Fruit fly (Drosophila melanogaster) whole organism, adult: ENCODE measurements around the gene CG13064.

Experiments
- CG11617 ChIP-seq: fragments of 200-800 bp; sonication (Bioruptor generic); optimal IDR thresholded peaks from 2 replicates; lab custom pipeline; 2017; ENCODE audit warnings: mild to moderate bottlenecking, missing biosample characterization, missing genetic modification reagents, missing genetic modification characterization
- CG12768 ChIP-seq: fragments of 200-800 bp; sonication (Bioruptor generic); optimal IDR thresholded peaks from 2 replicates; lab custom pipeline; 2017; ENCODE audit warnings: missing biosample characterization, missing genetic modification characterization, mild to moderate bottlenecking, moderate library complexity, missing genetic modification reagents
- CG14711 ChIP-seq: fragments of 200-800 bp; sonication (Bioruptor generic); optimal IDR thresholded peaks from 2 replicates; lab custom pipeline; 2018; ENCODE audit warnings: missing biosample characterization, mild to moderate bottlenecking, missing genetic modification characterization, moderate library complexity
- CG1620 ChIP-seq: fragments of 200-800 bp; sonication (Bioruptor generic); optimal IDR thresholded peaks from 2 replicates; lab custom pipeline; 2016; ENCODE audit warnings: missing biosample characterization, missing genetic modification characterization
- CG33017 ChIP-seq: fragments of 200-800 bp; sonication (Bioruptor generic); optimal IDR thresholded peaks from 2 replicates; lab custom pipeline; 2018; ENCODE audit warnings: missing biosample characterization, mild to moderate bottlenecking, missing genetic modification characterization, moderate library complexity
- CG5204 ChIP-seq: fragments of 200-800 bp; sonication (Bioruptor generic); optimal IDR thresholded peaks from 2 replicates; lab custom pipeline; 2016; ENCODE audit warnings: missing biosample characterization, missing genetic modification characterization
- CG7045 ChIP-seq: fragments of 200-800 bp; sonication (Bioruptor generic); optimal IDR thresholded peaks from 2 replicates; lab custom pipeline; 2017; ENCODE audit warnings: missing biosample characterization, mild to moderate bottlenecking, missing genetic modification characterization
- CG7101 ChIP-seq: fragments of 200-800 bp; sonication (Bioruptor generic); optimal IDR thresholded peaks from 2 replicates; lab custom pipeline; 2018; ENCODE audit warnings: missing biosample characterization, mild to moderate bottlenecking, missing genetic modification characterization, moderate library complexity
- Clk ChIP-seq: fragments of 200-800 bp; sonication (Bioruptor generic); optimal IDR thresholded peaks from 2 replicates; lab custom pipeline; 2017; ENCODE audit warnings: missing biosample characterization, missing genetic modification characterization
- Crg-1 ChIP-seq: fragments of 200-800 bp; sonication (Bioruptor generic); optimal IDR thresholded peaks from 2 replicates; lab custom pipeline; 2016; ENCODE audit warnings: missing biosample characterization, missing genetic modification characterization
- Hr96 ChIP-seq: fragments of 200-800 bp; sonication (Bioruptor generic); optimal IDR thresholded peaks from 2 replicates; lab custom pipeline; 2016; ENCODE audit warnings: missing biosample characterization, missing genetic modification characterization
- Mnt ChIP-seq: fragments of 200-800 bp; sonication (Bioruptor generic); optimal IDR thresholded peaks from 2 replicates; lab custom pipeline; 2016; ENCODE audit warnings: missing biosample characterization, mild to moderate bottlenecking, missing genetic modification characterization
- bab1 ChIP-seq: fragments of 200-800 bp; sonication (Bioruptor generic); optimal IDR thresholded peaks from 3 replicates; lab custom pipeline; 2019; ENCODE audit warnings: missing biosample characterization, mild to moderate bottlenecking, missing genetic modification characterization, moderate library complexity
- cic ChIP-seq: fragments of 200-800 bp; sonication (Bioruptor generic); optimal IDR thresholded peaks from 2 replicates; lab custom pipeline; 2017; ENCODE audit warnings: missing biosample characterization, mild to moderate bottlenecking, missing genetic modification characterization, moderate library complexity
- cnc ChIP-seq, 2 experiments: fragments of >200 bp; optimal IDR thresholded peaks; 2 replicates each; lab custom pipeline; 2017
- kay ChIP-seq: fragments of 200-800 bp; sonication (Bioruptor generic); peaks from one replicate; lab custom pipeline; 2016; ENCODE audit warnings: missing biosample characterization, missing genetic modification characterization, borderline replicate concordance
- ovo ChIP-seq: fragments of 200-800 bp; sonication (Bioruptor generic); optimal IDR thresholded peaks from 2 replicates; lab custom pipeline; 2016; ENCODE audit warnings: missing biosample characterization, missing genetic modification characterization
- pad ChIP-seq: fragments of 200-800 bp; sonication (Bioruptor generic); optimal IDR thresholded peaks from 3 replicates; lab custom pipeline; 2017; ENCODE audit warnings: missing biosample characterization, missing genetic modification characterization, mild to moderate bottlenecking, moderate library complexity, missing genetic modification reagents
- tj ChIP-seq: fragments of 200-800 bp; sonication (Bioruptor generic); optimal IDR thresholded peaks from 3 replicates; lab custom pipeline; 2017; ENCODE audit warnings: missing biosample characterization, mild to moderate bottlenecking, missing genetic modification characterization, moderate library complexity
- toe ChIP-seq: fragments of 200-800 bp; sonication (Bioruptor generic); optimal IDR thresholded peaks from 2 replicates; lab custom pipeline; 2016; ENCODE audit warnings: missing biosample characterization, missing genetic modification characterization

Gene CG13064

DNA sequence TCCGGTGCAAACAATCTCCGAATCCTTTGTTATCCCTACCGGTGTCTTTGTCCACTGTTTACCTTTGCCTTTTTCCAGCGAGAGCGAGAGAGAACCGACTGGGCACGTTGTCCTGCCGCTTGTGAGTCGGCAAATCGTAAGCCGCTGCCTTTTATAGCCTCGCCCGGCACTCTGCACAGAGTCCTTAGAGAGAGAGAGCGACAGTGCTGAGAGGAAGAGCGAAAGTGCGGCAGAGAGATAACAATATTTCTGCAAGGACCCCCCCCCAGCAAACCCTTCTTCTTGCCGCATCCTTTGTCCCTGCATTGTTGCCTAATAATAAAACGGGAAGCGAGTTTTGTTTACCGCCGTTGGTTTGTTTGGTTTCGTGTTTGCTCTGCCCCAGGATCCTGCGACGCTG is 27.9 kb upstream of the CG13064 start, which contains the start of gene CG13055:
TSS of gene CG13055 (minus strand) at position 101 of the 400 bp plus-strand sequence.
- TF ChIP-seq Mnt (GFP tag; lab: Kevin White, UChicago) = no peak
- TF ChIP-seq CG7101 = no peak
- TF ChIP-seq bab1 (GFP tag; lab: Kevin White, UChicago) = no peak
- TF ChIP-seq CG33017 (tag; lab: Kevin White, UChicago) = no peak
- TF ChIP-seq Crg-1 = no peak
- no peak for TF ChIP-seq CG11617 (GFP tag; lab: Kevin White, UChicago)
- no peak for TF ChIP-seq cnc (optimal IDR thresholded peaks at IDR 0.05; lab: Kevin White, UChicago)
- TF ChIP-seq Hr96 (GFP tag; lab: Kevin White, UChicago) = no peak
- no peak for TF ChIP-seq tj
- TF ChIP-seq CG5204 = no peak
- TF ChIP-seq cic = no peak
- TF ChIP-seq toe (GFP tag; lab: Kevin White, UChicago) = no peak
- no peak for TF ChIP-seq CG14711 (tag; lab: Kevin White, UChicago)
- no peak for TF ChIP-seq Clk
- TF ChIP-seq pad (GFP tag; lab: Kevin White, UChicago) = no peak
- no peak for TF ChIP-seq CG7045
- TF ChIP-seq kay (GFP tag; lab: Kevin White, UChicago) = no peak

DNA sequence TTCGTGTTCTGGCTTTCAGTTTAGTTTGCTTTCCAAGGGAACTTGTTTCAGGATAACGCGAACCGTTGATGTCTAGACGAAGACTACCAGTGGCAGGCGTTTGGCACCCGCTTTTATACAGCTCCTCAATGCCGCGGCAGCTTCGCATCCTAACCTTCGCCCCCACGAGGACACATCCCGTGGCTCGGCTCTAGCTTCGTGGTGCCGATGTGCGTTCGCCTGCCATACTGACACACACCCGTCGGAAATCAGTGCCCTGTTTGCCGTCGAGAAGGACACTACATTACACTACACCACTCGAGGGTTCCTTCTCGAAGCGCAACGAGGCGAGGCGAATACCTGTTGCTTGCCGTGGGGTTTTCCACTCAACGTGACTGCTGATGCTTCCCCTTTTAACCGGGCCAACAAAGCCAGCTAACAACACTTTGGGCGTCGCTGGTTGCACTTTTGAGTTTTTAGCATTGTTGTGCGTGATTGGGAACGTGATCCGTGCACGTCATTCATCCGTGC is 23.0 kb upstream of the CG13064 start, which contains the start of gene CG13054:
TSS of gene CG13054 (minus strand) at position 74 of the 510 bp plus-strand sequence.
- no peak for TF ChIP-seq toe (GFP tag; lab: Kevin White, UChicago)
- no peak for TF ChIP-seq Clk
- TF ChIP-seq CG12768 (GFP tag; lab: Kevin White, UChicago) = no peak
- no peak for TF ChIP-seq Crg-1
- TF ChIP-seq kay (GFP tag; lab: Kevin White, UChicago) = no peak
- no peak for TF ChIP-seq CG33017 (tag; lab: Kevin White, UChicago)
- TF ChIP-seq Hr96 (GFP tag; lab: Kevin White, UChicago) = no peak
- TF ChIP-seq CG7101 = no peak
- no peak for TF ChIP-seq ovo (GFP tag; lab: Kevin White, UChicago)

DNA sequence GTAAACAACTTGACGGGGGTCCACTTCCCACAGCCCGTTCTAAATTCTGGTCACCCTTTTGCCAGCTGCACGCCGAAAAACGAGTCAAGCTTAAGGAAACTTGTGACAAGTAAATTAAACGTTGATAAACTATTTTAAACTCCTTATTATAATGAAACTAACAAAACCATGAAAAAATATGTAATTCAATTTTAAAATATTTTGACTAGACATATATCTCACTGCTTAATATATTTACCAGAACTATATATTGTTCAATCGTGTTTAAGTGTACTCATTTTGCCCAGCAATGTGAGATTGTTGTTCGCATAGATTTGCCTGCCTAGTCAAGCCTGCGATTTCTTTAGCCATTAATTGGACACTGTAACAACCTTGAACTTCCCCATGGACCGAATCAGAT is 20.7 kb upstream of the CG13064 start, which contains the start of gene CG13053:
TSS of gene CG13053 (minus strand) at position 171 of the 400 bp plus-strand sequence.
- no peak for TF ChIP-seq Clk
- no peak for TF ChIP-seq CG7045
- no peak for TF ChIP-seq CG5204
- TF ChIP-seq tj = no peak
- TF ChIP-seq Hr96 (GFP tag; lab: Kevin White, UChicago) = no peak
- no peak for TF ChIP-seq cnc (optimal IDR thresholded peaks at IDR 0.05; lab: Kevin White, UChicago)
- no peak for TF ChIP-seq kay (GFP tag; lab: Kevin White, UChicago)
- TF ChIP-seq CG14711 (tag; lab: Kevin White, UChicago) = no peak
- no peak for TF ChIP-seq cic
- TF ChIP-seq Mnt (GFP tag; lab: Kevin White, UChicago) = no peak
- TF ChIP-seq CG33017 (tag; lab: Kevin White, UChicago) = no peak
- TF ChIP-seq bab1 (GFP tag; lab: Kevin White, UChicago) = no peak
- no peak for TF ChIP-seq Crg-1
- no peak for TF ChIP-seq ovo (GFP tag; lab: Kevin White, UChicago)
- TF ChIP-seq CG1620 (GFP tag; lab: Kevin White, UChicago) = no peak
- TF ChIP-seq CG11617 (GFP tag; lab: Kevin White, UChicago) = no peak
- no peak for TF ChIP-seq CG12768 (GFP tag; lab: Kevin White, UChicago)
- TF ChIP-seq toe (GFP tag; lab: Kevin White, UChicago) = no peak

DNA sequence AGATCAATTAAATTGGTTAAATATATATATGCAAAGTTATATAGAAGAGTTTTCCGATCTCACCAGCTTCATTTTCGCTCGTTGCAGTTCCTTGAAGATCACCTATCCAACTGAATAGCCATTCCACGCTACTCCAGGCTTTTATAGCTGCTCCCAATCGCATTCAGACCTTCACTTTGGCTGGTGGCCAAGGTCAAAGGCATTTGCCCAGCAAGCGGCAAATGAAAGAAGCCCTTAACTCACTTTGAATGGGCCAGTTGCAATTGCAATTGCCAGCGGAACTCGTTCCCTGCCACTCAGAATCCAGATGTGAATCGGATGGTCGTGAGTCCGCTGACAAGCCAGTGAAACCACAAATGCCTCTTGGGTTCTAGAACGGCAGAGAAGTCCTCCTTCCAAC is 18.7 kb upstream of the CG13064 start, which contains the start of gene CG34247:
TSS of gene CG34247 (minus strand) at position 101 of the 400 bp plus-strand sequence.
- TF ChIP-seq CG7101 = no peak
- TF ChIP-seq CG5204 = no peak
- no peak for TF ChIP-seq pad (GFP tag; lab: Kevin White, UChicago)
- no peak for TF ChIP-seq toe (GFP tag; lab: Kevin White, UChicago)
- TF ChIP-seq Clk = no peak
- no peak for TF ChIP-seq CG12768 (GFP tag; lab: Kevin White, UChicago)
- no peak for TF ChIP-seq cnc (optimal IDR thresholded peaks at IDR 0.05; lab: Kevin White, UChicago)
- TF ChIP-seq CG33017 (tag; lab: Kevin White, UChicago) = no peak
- no peak for TF ChIP-seq cic
- no peak for TF ChIP-seq CG1620 (GFP tag; lab: Kevin White, UChicago)
- TF ChIP-seq bab1 (GFP tag; lab: Kevin White, UChicago) = no peak
- no peak for TF ChIP-seq ovo (GFP tag; lab: Kevin White, UChicago)
- no peak for TF ChIP-seq tj
- TF ChIP-seq CG7045 = no peak
- TF ChIP-seq Crg-1 = no peak
- TF ChIP-seq CG14711 (tag; lab: Kevin White, UChicago) = no peak

DNA sequence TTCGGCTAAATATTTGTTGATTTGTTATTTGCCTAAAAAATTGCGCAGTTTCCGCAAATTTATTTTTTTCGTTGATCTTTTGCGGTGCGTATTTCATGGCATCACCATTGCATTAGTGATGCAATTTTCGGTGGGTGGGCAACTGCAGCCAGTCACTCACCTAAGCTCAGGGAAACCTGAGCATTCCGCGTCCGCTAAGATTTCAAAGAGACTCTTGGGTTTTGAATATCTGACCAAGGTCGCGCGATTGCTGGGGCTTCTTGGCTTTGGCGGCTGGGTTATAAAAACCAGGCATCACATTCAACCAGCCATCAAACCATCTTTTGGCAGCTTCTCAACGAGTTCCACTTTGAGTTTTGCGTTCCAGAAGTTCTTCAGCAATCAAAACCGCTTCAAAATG is 17.8 kb upstream of the CG13064 start, which contains the start of gene CG13071:
TSS of gene CG13071 (plus strand) at position 301 of the 400 bp plus-strand sequence.
- TF ChIP-seq CG12768 (GFP tag; lab: Kevin White, UChicago) (no peak), CG7045 (no peak), ovo (GFP tag; lab: Kevin White, UChicago) (no peak), CG5204 (no peak), Hr96 (GFP tag; lab: Kevin White, UChicago) (no peak), CG7101 (no peak), CG11617 (GFP tag; lab: Kevin White, UChicago) (no peak), CG33017 (tag; lab: Kevin White, UChicago) (no peak), pad (GFP tag; lab: Kevin White, UChicago) (no peak), Mnt (GFP tag; lab: Kevin White, UChicago) (no peak), Clk (no peak), cnc (optimal IDR thresholded peaks at IDR 0.05; lab: Kevin White, UChicago) (no peak), Crg-1 (no peak), tj (no peak), toe (GFP tag; lab: Kevin White, UChicago) (no peak), bab1 (GFP tag; lab: Kevin White, UChicago) (no peak)

DNA sequence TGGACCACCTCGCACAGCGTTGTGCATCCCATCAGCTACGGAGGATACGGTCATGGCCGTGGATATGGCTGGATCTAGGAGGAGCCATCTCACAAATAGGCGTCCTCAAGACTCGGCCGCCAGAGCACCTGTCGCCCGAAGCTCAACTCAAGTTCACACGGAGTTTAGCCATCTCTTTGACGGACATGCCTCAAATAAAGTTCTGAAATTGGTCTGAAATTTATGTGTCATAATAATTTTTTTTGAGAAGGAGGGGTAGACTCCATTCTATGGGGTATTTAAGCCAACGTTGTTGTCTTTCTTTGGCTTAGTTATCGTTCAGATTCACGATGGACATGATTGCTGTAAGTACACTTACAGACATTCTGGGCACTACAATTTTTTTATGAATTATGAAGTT is 17.2 kb upstream of the CG13064 start, which contains the start of gene CG13070:
TSS of gene CG13070 (plus strand) at position 301 of the 400 bp plus-strand sequence.
- TF ChIP-seq Clk = no peak
- no peak for TF ChIP-seq CG11617 (GFP tag; lab: Kevin White, UChicago)
- no peak for TF ChIP-seq toe (GFP tag; lab: Kevin White, UChicago)
- TF ChIP-seq Mnt (GFP tag; lab: Kevin White, UChicago) = no peak
- no peak for TF ChIP-seq cnc (optimal IDR thresholded peaks at IDR 0.05; lab: Kevin White, UChicago)
- no peak for TF ChIP-seq tj
